Fruit fly (Drosophila melanogaster) Kc167 (cell line): Measurements from ENCODE around the gene CG6621.

Source experiments
- Sin3A ChIP-seq: fragments of >200 bp; optimal IDR thresholded peaks from 2 replicates; lab custom pipeline; 2018; ENCODE audit warnings: missing external identifiers
- h ChIP-seq: fragments of >200 bp; optimal IDR thresholded peaks from 3 replicates; lab custom pipeline; 2018; ENCODE audit warnings: missing external identifiers
- insv ChIP-seq: fragments of >200 bp; optimal IDR thresholded peaks from 3 replicates; lab custom pipeline; 2018; ENCODE audit warnings: missing external identifiers
- psq ChIP-seq: fragments of >200 bp; optimal IDR thresholded peaks from 2 replicates; lab custom pipeline; 2017; ENCODE audit warnings: missing external identifiers
- ttk ChIP-seq: sonication (Bioruptor generic); optimal IDR thresholded peaks from 2 replicates; lab custom pipeline; 2017; ENCODE audit warnings: missing external identifiers

dm6 chr3R:10888300-10888632 lies 5.1 kb downstream of the CG6621 start:
- TF ChIP-seq insv (lab: Kevin White, UChicago), result no peak
- no peak for TF ChIP-seq Sin3A (lab: Kevin White, UChicago)
- TF ChIP-seq psq, result no peak
- no peak for TF ChIP-seq h
- TF ChIP-seq ttk, result no peak
